Fruit fly (Drosophila melanogaster): Measurements from ENCODE around the gene CG9098.

The CG9098 gene

dm6 chr2L:5979055-5979399 lies 33.1 kb downstream of the CG9098 start:
- no peak for TF ChIP-seq CG1620 (GFP tag; optimal IDR thresholded peaks at IDR 0.05)
- peak; percentile 17 for TF ChIP-seq Crg-1 (GFP tag; optimal IDR thresholded peaks at IDR 0.05)

dm6 chr2L:5978333-5979054 lies 33.6 kb downstream of the CG9098 start:
- TF ChIP-seq Crg-1 (GFP tag; optimal IDR thresholded peaks at IDR 0.05) (peak; percentile 34), pad (GFP tag; optimal IDR thresholded peaks at IDR 0.05) (peak; percentile 30), Clk (GFP tag; optimal IDR thresholded peaks at IDR 0.05) (no peak), CG12768 (GFP tag; optimal IDR thresholded peaks at IDR 0.05) (peak; percentile 70), toe (GFP tag; optimal IDR thresholded peaks at IDR 0.05) (no peak), Mnt (GFP tag; optimal IDR thresholded peaks at IDR 0.05) (peak; percentile 58), CG33017 (tag; optimal IDR thresholded peaks at IDR 0.05) (no peak), cic (GFP tag; optimal IDR thresholded peaks at IDR 0.05) (peak; percentile 40), CG7101 (tag; optimal IDR thresholded peaks at IDR 0.05) (no peak)

- peak; percentile 91 for TF ChIP-seq kay (GFP tag; ENCODE audit: borderline replicate concordance)
- no peak for TF ChIP-seq CG33017 (tag; optimal IDR thresholded peaks at IDR 0.05)
Measured at dm6 chr2L:5977729-5978078, 34.4 kb downstream of the CG9098 start.

dm6 chr2L:5977070-5977728 lies 34.9 kb downstream of the CG9098 start:
- no peak for TF ChIP-seq toe (GFP tag; optimal IDR thresholded peaks at IDR 0.05)
- no peak for TF ChIP-seq tj (GFP tag; optimal IDR thresholded peaks at IDR 0.05)
- TF ChIP-seq CG1620 (GFP tag; optimal IDR thresholded peaks at IDR 0.05) = peak; percentile 4
- TF ChIP-seq CG33017 (tag; optimal IDR thresholded peaks at IDR 0.05) = no peak
- peak; percentile 48 for TF ChIP-seq cic (GFP tag; optimal IDR thresholded peaks at IDR 0.05)
- TF ChIP-seq Mnt (GFP tag; optimal IDR thresholded peaks at IDR 0.05) = no peak
- TF ChIP-seq Crg-1 (GFP tag; optimal IDR thresholded peaks at IDR 0.05) = peak; percentile 8
- TF ChIP-seq kay (GFP tag; ENCODE audit: borderline replicate concordance) = no peak
- TF ChIP-seq CG11617 (GFP tag; optimal IDR thresholded peaks at IDR 0.05) = no peak
- no peak for TF ChIP-seq CG14711 (tag; optimal IDR thresholded peaks at IDR 0.05)
- no peak for TF ChIP-seq CG12768 (GFP tag; optimal IDR thresholded peaks at IDR 0.05)
- TF ChIP-seq ovo (GFP tag; optimal IDR thresholded peaks at IDR 0.05) = no peak
- no peak for TF ChIP-seq Hr96 (GFP tag; optimal IDR thresholded peaks at IDR 0.05)
- no peak for TF ChIP-seq Clk (GFP tag; optimal IDR thresholded peaks at IDR 0.05)
- TF ChIP-seq pad (GFP tag; optimal IDR thresholded peaks at IDR 0.05) = peak; percentile 47
- TF ChIP-seq bab1 (GFP tag; optimal IDR thresholded peaks at IDR 0.05) = no peak
- TF ChIP-seq cnc (optimal IDR thresholded peaks at IDR 0.05) = no peak
- TF ChIP-seq CG7045 (GFP tag; optimal IDR thresholded peaks at IDR 0.05) = no peak
- no peak for TF ChIP-seq CG5204 (GFP tag; optimal IDR thresholded peaks at IDR 0.05)
- no peak for TF ChIP-seq CG7101 (tag; optimal IDR thresholded peaks at IDR 0.05)

- TF ChIP-seq ovo (GFP tag; optimal IDR thresholded peaks at IDR 0.05) = no peak
- no peak for TF ChIP-seq kay (GFP tag; ENCODE audit: borderline replicate concordance)
- no peak for TF ChIP-seq cic (GFP tag; optimal IDR thresholded peaks at IDR 0.05)
- no peak for TF ChIP-seq tj (GFP tag; optimal IDR thresholded peaks at IDR 0.05)
- TF ChIP-seq CG33017 (tag; optimal IDR thresholded peaks at IDR 0.05) = no peak
- TF ChIP-seq pad (GFP tag; optimal IDR thresholded peaks at IDR 0.05) = no peak
- no peak for TF ChIP-seq CG12768 (GFP tag; optimal IDR thresholded peaks at IDR 0.05)
- TF ChIP-seq cnc (optimal IDR thresholded peaks at IDR 0.05) = no peak
- TF ChIP-seq CG1620 (GFP tag; optimal IDR thresholded peaks at IDR 0.05) = no peak
- TF ChIP-seq CG11617 (GFP tag; optimal IDR thresholded peaks at IDR 0.05) = no peak
- no peak for TF ChIP-seq CG7045 (GFP tag; optimal IDR thresholded peaks at IDR 0.05)
- no peak for TF ChIP-seq bab1 (GFP tag; optimal IDR thresholded peaks at IDR 0.05)
- TF ChIP-seq Mnt (GFP tag; optimal IDR thresholded peaks at IDR 0.05) = no peak
Measured at dm6 chr2L:5975601-5976000, 36.5 kb downstream of the CG9098 start.

- TF ChIP-seq CG7045 (GFP tag; optimal IDR thresholded peaks at IDR 0.05) = no peak
- TF ChIP-seq CG7101 (tag; optimal IDR thresholded peaks at IDR 0.05) = no peak
- peak; percentile 26 for TF ChIP-seq tj (GFP tag; optimal IDR thresholded peaks at IDR 0.05)
Measured at dm6 chr2L:5975025-5975539, 37.1 kb downstream of the CG9098 start.

dm6 chr2L:5974122-5974521 lies 38.0 kb downstream of the CG9098 start:
- TF ChIP-seq pad (GFP tag; optimal IDR thresholded peaks at IDR 0.05) = peak; percentile 50
- peak; percentile 41 for TF ChIP-seq CG1620 (GFP tag; optimal IDR thresholded peaks at IDR 0.05)
- TF ChIP-seq cic (GFP tag; optimal IDR thresholded peaks at IDR 0.05) = peak; percentile 46
- peak; percentile 70 for TF ChIP-seq CG7101 (tag; optimal IDR thresholded peaks at IDR 0.05)
- peak; percentile 52 for TF ChIP-seq CG14711 (tag; optimal IDR thresholded peaks at IDR 0.05)
- peak; percentile 12 for TF ChIP-seq toe (GFP tag; optimal IDR thresholded peaks at IDR 0.05)
- TF ChIP-seq cnc (optimal IDR thresholded peaks at IDR 0.05) = no peak
- no peak for TF ChIP-seq bab1 (GFP tag; optimal IDR thresholded peaks at IDR 0.05)
- peak; percentile 79 for TF ChIP-seq ovo (GFP tag; optimal IDR thresholded peaks at IDR 0.05)
- peak; percentile 4 for TF ChIP-seq tj (GFP tag; optimal IDR thresholded peaks at IDR 0.05)
- peak; percentile 89 for TF ChIP-seq kay (GFP tag; ENCODE audit: borderline replicate concordance)
- peak; percentile 17 for TF ChIP-seq CG33017 (tag; optimal IDR thresholded peaks at IDR 0.05)
- no peak for TF ChIP-seq CG5204 (GFP tag; optimal IDR thresholded peaks at IDR 0.05)
- peak; percentile 46 for TF ChIP-seq Mnt (GFP tag; optimal IDR thresholded peaks at IDR 0.05)
- peak; percentile 73 for TF ChIP-seq CG7045 (GFP tag; optimal IDR thresholded peaks at IDR 0.05)
- TF ChIP-seq CG11617 (GFP tag; optimal IDR thresholded peaks at IDR 0.05) = peak; percentile 47
- TF ChIP-seq Hr96 (GFP tag; optimal IDR thresholded peaks at IDR 0.05) = no peak
- peak; percentile 76 for TF ChIP-seq CG12768 (GFP tag; optimal IDR thresholded peaks at IDR 0.05)
- peak; percentile 59 for TF ChIP-seq Clk (GFP tag; optimal IDR thresholded peaks at IDR 0.05)
- peak; percentile 85 for TF ChIP-seq Crg-1 (GFP tag; optimal IDR thresholded peaks at IDR 0.05)

Data from whole organism, adult.